Worm (Caenorhabditis elegans) whole organism, midembryonic: ENCODE data around the gene C31E10.5.

ENCODE experiments used
- cog-1 ChIP-seq: sonication (generic microtip); optimal IDR thresholded peaks from 2 replicates; lab custom pipeline; 2016; ENCODE audit warnings: missing genetic modification characterization, missing compliant biosample characterization
- flt-1 ChIP-seq: fragments of 200-800 bp; sonication (Bioruptor generic); IDR thresholded peaks from 2 replicates; pipeline ENCODE4 v1.3.6; 2022; ENCODE audit warnings: missing genetic modification characterization, missing compliant biosample characterization
- ref-1 ChIP-seq: fragments of 200-800 bp; sonication (Bioruptor generic); conservative IDR thresholded peaks from 2 replicates; pipeline ENCODE4 v1.3.6; 2022; ENCODE audit warnings: missing genetic modification reagents, missing genetic modification characterization, missing compliant biosample characterization
- ztf-29 ChIP-seq: fragments of 200-800 bp; sonication (Bioruptor generic); IDR thresholded peaks from 2 replicates; pipeline ENCODE4 v1.3.6; 2022; ENCODE audit warnings: missing genetic modification reagents, missing genetic modification characterization, missing compliant biosample characterization

DNA sequence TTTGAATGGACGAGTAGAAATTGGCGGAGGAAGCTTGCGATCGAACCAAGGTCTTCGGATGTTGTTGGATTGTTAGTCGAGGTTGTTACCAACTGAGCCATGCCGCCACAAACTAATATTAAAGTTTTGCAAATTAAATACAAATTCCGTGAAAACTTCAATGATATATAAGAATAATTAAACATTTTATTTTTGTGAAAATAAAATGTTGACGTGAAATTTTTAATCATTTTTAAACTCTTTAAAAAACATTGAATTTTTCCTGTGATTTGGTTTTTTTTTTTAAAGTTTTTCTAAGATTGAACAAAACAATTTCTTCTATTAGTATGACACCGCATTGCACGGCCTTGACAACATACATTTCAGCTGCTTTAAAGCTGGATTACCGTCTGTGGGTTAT is 5.0 kb downstream of the C31E10.5 start, which contains the start of gene C31E10.11:
- no peak for TF ChIP-seq cog-1 (tag; lab: Kevin White, UChicago)
- TF ChIP-seq ref-1 (GFP tag; lab: Robert Waterston, UW) = no peak
- TF ChIP-seq ztf-29 (GFP tag; lab: Robert Waterston, UW) = no peak
- TF ChIP-seq flt-1 (GFP tag; lab: Robert Waterston, UW) = no peak
